Fruit fly (Drosophila melanogaster) Kc167 (cell line): ENCODE data around the gene CG32148.

Source experiments
- Myc ChIP-seq: fragments of >200 bp; optimal IDR thresholded peaks from 2 replicates; lab custom pipeline; 2017; ENCODE audit warnings: missing external identifiers
- Sin3A ChIP-seq: fragments of >200 bp; optimal IDR thresholded peaks from 2 replicates; lab custom pipeline; 2018; ENCODE audit warnings: missing external identifiers
- h ChIP-seq: fragments of >200 bp; optimal IDR thresholded peaks from 3 replicates; lab custom pipeline; 2018; ENCODE audit warnings: missing external identifiers
- insv ChIP-seq: fragments of >200 bp; optimal IDR thresholded peaks from 3 replicates; lab custom pipeline; 2018; ENCODE audit warnings: missing external identifiers
- psq ChIP-seq: fragments of >200 bp; optimal IDR thresholded peaks from 2 replicates; lab custom pipeline; 2017; ENCODE audit warnings: missing external identifiers
- ttk ChIP-seq: sonication (Bioruptor generic); optimal IDR thresholded peaks from 2 replicates; lab custom pipeline; 2017; ENCODE audit warnings: missing external identifiers

Gene CG32148

DNA sequence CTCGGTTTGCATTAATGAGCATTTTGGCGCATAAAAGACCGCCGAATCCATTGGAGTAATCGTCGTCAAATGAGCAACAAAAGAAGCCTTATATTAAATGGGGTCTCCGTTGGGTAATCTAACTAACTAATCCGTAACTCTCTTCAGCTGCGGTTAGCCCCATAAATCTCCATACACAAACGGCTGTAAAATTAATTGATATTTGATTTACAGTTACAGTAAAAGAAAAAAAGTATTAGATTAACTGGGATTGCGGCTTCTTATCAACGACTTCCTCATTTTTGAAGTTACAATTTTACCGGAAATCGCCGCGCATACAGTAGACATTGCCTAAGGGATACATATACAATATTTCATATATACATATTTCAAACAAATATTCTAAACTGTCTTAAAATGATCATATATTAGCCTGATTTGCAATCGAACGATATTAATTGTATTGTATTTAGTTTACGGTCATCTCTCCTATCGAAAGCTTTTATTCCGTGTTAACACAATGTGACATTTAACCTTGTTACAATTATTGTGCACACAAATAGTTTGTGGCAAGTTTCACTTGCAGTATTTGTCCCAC, 36.9 kb upstream of the CG32148 start:
- no peak for TF ChIP-seq insv (lab: Kevin White, UChicago)
- TF ChIP-seq h, result no peak
- TF ChIP-seq ttk (lab: Kevin White, UChicago), result no peak
- no peak for TF ChIP-seq Sin3A (lab: Kevin White, UChicago)
- TF ChIP-seq Myc (lab: Kevin White, UChicago), result no peak

- TF ChIP-seq ttk (lab: Kevin White, UChicago) (no peak), insv (lab: Kevin White, UChicago) (no peak), psq (lab: Kevin White, UChicago) (no peak), Sin3A (lab: Kevin White, UChicago) (no peak), Myc (lab: Kevin White, UChicago) (no peak), h (no peak)
These were observed 36.1 kb upstream of the CG32148 start for dm6 chr3L:14986984-14987896.

DNA sequence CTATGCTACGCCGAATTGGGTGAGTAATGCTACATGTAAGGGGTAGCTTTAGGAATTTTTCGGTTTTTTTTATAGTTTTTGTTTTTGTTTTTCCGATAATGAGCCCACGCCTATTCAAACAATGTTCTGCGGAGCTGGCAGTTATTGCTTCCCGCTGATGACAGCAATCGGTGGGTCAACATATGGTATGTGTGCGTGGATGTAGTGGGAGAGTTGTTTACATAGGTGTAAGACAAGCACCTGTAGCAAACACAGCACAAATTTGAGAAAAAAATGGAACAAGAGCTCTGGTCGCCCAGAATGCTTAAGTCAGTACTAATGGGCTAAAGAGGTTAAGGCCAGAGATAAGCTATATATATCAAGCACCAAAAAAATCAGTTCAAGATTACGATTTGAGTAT, 35.1 kb upstream of the CG32148 start:
- TF ChIP-seq Myc (lab: Kevin White, UChicago), result no peak
- no peak for TF ChIP-seq h
- TF ChIP-seq Sin3A (lab: Kevin White, UChicago), result no peak
- TF ChIP-seq ttk (lab: Kevin White, UChicago), result no peak
- no peak for TF ChIP-seq insv (lab: Kevin White, UChicago)

dm6 chr3L:14989879-14990278, 33.4 kb upstream of the CG32148 start:
- TF ChIP-seq Myc (lab: Kevin White, UChicago) (no peak), insv (lab: Kevin White, UChicago) (no peak), Sin3A (lab: Kevin White, UChicago) (no peak), ttk (lab: Kevin White, UChicago) (no peak)

- TF ChIP-seq Sin3A (lab: Kevin White, UChicago), result no peak
- TF ChIP-seq h, result no peak
These were observed 31.3 kb upstream of the CG32148 start, which contains the start of gene Zip71B for dm6 chr3L:14992025-14992424. TSS of gene Zip71B (plus strand) at chr3L:14992289.

DNA sequence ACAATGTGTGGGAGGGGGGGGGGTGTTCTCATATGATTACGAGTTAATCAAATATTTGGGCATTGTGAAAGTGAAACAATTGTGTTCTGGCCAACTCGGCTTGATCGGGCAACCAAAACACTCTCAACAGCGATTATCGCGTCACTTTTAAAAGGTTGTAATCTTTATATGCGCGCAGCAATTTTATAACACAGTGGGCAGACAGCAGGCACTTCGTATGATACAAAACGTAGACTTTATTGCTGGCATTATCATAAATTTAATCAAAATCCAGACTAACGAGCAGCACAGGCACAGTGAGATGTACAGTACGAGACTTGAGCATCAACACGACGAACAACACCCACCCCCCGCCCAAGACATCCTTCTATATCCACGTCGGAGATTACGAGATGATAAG, 30.5 kb upstream of the CG32148 start:
- no peak for TF ChIP-seq Sin3A (lab: Kevin White, UChicago)

- TF ChIP-seq insv (lab: Kevin White, UChicago), result no peak
- TF ChIP-seq Myc (lab: Kevin White, UChicago), result no peak
- TF ChIP-seq Sin3A (lab: Kevin White, UChicago), result no peak
These were observed 23.8 kb upstream of the CG32148 start, which contains the start of the genes mRpL39 and Prosbeta2 for dm6 chr3L:14999284-15000019. TSS of gene mRpL39 (minus strand) at chr3L:14999666. TSS of gene Prosbeta2 (plus strand) at chr3L:14999951.

DNA sequence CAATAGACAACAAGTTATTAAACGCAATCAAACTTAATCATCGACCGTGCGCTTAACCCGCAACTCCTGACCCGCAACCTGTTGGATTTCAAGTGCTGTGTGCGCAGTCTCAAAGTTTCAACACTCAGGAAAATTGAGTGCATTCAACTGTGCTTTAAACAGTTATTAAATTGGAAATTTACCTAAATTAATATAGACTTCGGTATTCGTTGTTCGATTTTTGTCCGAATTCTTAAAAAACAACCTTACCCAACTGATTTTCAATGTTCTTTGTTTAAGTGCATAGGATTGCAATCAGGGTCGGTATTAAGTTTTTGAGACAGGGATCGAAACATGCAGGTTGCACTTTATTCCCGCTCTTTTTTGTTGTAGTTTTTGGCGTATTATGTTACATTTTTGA, 18.2 kb upstream of the CG32148 start:
- TF ChIP-seq psq (lab: Kevin White, UChicago) (no peak), insv (lab: Kevin White, UChicago) (no peak), Sin3A (lab: Kevin White, UChicago) (no peak)

DNA sequence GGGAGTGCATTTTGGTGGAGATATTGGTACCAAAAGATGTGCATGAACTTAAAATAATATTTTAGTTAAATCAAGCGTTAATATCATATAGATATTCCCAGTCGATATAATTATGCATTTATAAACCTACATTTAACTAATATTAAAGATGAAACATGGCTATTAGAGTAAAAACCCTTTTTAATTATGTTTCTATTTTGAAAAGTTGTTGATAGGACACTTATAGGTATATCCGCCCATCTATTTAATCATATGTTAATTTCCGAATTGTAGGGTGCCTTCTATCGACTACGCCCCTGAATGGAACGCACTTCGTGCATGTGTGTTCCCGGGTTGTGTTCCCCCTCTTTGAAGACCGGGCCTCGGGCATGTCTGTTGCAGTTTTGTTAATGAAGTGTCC, 17.5 kb upstream of the CG32148 start:
- TF ChIP-seq Sin3A (lab: Kevin White, UChicago) (no peak), ttk (lab: Kevin White, UChicago) (no peak), h (no peak), Myc (lab: Kevin White, UChicago) (no peak), insv (lab: Kevin White, UChicago) (no peak), psq (lab: Kevin White, UChicago) (no peak)

DNA sequence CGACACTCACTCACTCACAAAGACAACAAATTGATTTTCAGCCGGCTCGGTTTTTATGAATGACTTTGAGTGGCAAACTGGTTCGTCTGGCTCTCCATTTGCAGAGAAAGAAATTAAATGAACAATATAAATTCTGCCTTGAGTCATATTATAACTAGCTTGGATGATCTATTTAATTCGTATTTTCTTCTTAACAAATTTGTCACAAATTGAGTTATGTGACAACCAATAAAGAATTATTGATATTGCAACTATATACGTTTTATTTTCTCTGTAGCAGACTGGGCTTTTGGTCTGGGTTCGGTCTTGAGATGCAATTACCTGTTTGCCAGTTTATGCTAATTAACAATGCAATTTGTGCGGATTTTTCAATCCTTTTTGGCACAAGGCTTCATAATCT, 16.5 kb upstream of the CG32148 start:
- TF ChIP-seq ttk (lab: Kevin White, UChicago) (no peak), Myc (lab: Kevin White, UChicago) (no peak)

- TF ChIP-seq h (no peak), psq (lab: Kevin White, UChicago) (no peak), Myc (lab: Kevin White, UChicago) (no peak), ttk (lab: Kevin White, UChicago) (no peak), insv (lab: Kevin White, UChicago) (no peak), Sin3A (lab: Kevin White, UChicago) (no peak)
These were observed 15.9 kb upstream of the CG32148 start for dm6 chr3L:15007271-15007948.

- no peak for TF ChIP-seq Sin3A (lab: Kevin White, UChicago)
- TF ChIP-seq Myc (lab: Kevin White, UChicago), result no peak
- no peak for TF ChIP-seq ttk (lab: Kevin White, UChicago)
- TF ChIP-seq h, result no peak
- TF ChIP-seq psq (lab: Kevin White, UChicago), result no peak
- TF ChIP-seq insv (lab: Kevin White, UChicago), result no peak
These were observed 13.6 kb upstream of the CG32148 start for dm6 chr3L:15009681-15010080.
